Worm (Caenorhabditis elegans) whole organism, early embryonic: Measurements from ENCODE around the gene rab-21.

Source experiments
- B0310.2 ChIP-seq: sonication (generic microtip); optimal IDR thresholded peaks from 2 replicates; lab custom pipeline; 2016; ENCODE audit warnings: mild to moderate bottlenecking, missing genetic modification characterization, missing compliant biosample characterization
- F13C5.2 ChIP-seq: sonication (generic microtip); optimal IDR thresholded peaks from 2 replicates; lab custom pipeline; 2017; ENCODE audit warnings: mild to moderate bottlenecking, missing genetic modification characterization, inconsistent platforms, missing compliant biosample characterization
- aly-1 ChIP-seq: sonication (generic microtip); optimal IDR thresholded peaks from 2 replicates; lab custom pipeline; 2016; ENCODE audit warnings: missing genetic modification characterization, missing compliant biosample characterization
- ama-1 ChIP-seq: fragments of 150-350 bp; optimal IDR thresholded peaks from 2 replicates; lab custom pipeline; 2014
- ceh-13 ChIP-seq: fragments of 200-800 bp; sonication (Bioruptor generic); optimal IDR thresholded peaks from 2 replicates; lab custom pipeline; 2018; ENCODE audit warnings: mild to moderate bottlenecking, missing genetic modification characterization, missing compliant biosample characterization
- ceh-36 ChIP-seq: sonication (generic microtip); optimal IDR thresholded peaks from 2 replicates; lab custom pipeline; 2016; ENCODE audit warnings: missing genetic modification characterization, inconsistent platforms, missing compliant biosample characterization
- ets-7 ChIP-seq: sonication (generic microtip); optimal IDR thresholded peaks from 2 replicates; lab custom pipeline; 2016; ENCODE audit warnings: missing genotype, missing genetic modification characterization, missing compliant biosample characterization
- flt-1 ChIP-seq: fragments of 200-800 bp; sonication (Bioruptor generic); IDR thresholded peaks from 2 replicates; pipeline ENCODE4 v1.3.6; 2022; ENCODE audit warnings: missing genetic modification characterization, missing compliant biosample characterization
- hmbx-1 ChIP-seq: sonication (generic microtip); optimal IDR thresholded peaks from 2 replicates; lab custom pipeline; 2016; ENCODE audit warnings: mild to moderate bottlenecking, missing genetic modification characterization, missing compliant biosample characterization
- hmg-4 ChIP-seq: fragments of 200-800 bp; sonication (Bioruptor generic); optimal IDR thresholded peaks from 2 replicates; lab custom pipeline; 2018; ENCODE audit warnings: mild to moderate bottlenecking, missing genetic modification characterization, missing compliant biosample characterization
- hnd-1 ChIP-seq: sonication (generic microtip); optimal IDR thresholded peaks from 2 replicates; lab custom pipeline; 2016; ENCODE audit warnings: missing genetic modification characterization, missing compliant biosample characterization
- pes-1 ChIP-seq: fragments of 200-800 bp; sonication (Bioruptor generic); IDR thresholded peaks from 2 replicates; pipeline ENCODE4 v1.3.6; 2022; ENCODE audit warnings: missing genetic modification reagents, missing genetic modification characterization, missing compliant biosample characterization
- scrt-1 ChIP-seq: fragments of 200-800 bp; sonication (Bioruptor generic); IDR thresholded peaks from 2 replicates; pipeline ENCODE4 v1.3.6; 2022; ENCODE audit warnings: missing genetic modification characterization, missing compliant biosample characterization
- sea-1 ChIP-seq: fragments of 200-800 bp; sonication (Bioruptor generic); conservative IDR thresholded peaks from 2 replicates; pipeline ENCODE4 v1.3.6; 2022; ENCODE audit warnings: missing genetic modification characterization, missing compliant biosample characterization
- tbx-11 ChIP-seq: fragments of 200-800 bp; sonication (Bioruptor generic); IDR thresholded peaks from 2 replicates; pipeline ENCODE4 v1.3.6; 2022; ENCODE audit warnings: missing genetic modification characterization, missing compliant biosample characterization
- tbx-37 ChIP-seq: fragments of 200-800 bp; sonication (Bioruptor generic); conservative IDR thresholded peaks from 2 replicates; pipeline ENCODE4 v1.3.6; 2022; ENCODE audit warnings: missing genetic modification reagents, missing genetic modification characterization, missing compliant biosample characterization
- tra-4 ChIP-seq: sonication (generic microtip); optimal IDR thresholded peaks from 2 replicates; lab custom pipeline; 2017; ENCODE audit warnings: missing genetic modification characterization, missing compliant biosample characterization

Gene rab-21

DNA sequence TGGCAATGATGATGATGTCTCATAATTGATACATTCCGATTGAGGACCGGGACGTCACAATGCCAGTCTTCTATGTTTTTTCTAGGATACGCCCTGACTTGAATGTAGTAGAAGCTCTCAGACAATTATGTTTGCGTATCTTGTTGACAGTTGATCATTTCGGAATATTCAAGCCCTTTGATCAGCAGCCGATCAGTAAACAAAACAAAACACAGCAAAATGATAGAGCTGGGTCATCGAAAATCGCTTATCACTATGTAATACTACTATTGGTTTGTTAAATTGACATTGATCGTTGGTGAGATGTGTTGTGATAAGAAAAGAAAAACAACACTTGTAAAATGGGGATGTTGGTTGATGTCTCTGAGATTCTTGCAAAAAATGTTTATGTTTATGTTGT is 23.4 kb upstream of the rab-21 start:
- no peak for TF ChIP-seq ceh-36 (tag; lab: Kevin White, UChicago)
- no peak for TF ChIP-seq flt-1 (GFP tag; lab: Robert Waterston, UW)
- TF ChIP-seq ets-7 = no peak
- no peak for TF ChIP-seq sea-1 (GFP tag; lab: Robert Waterston, UW)
- no peak for TF ChIP-seq hnd-1 (tag; lab: Kevin White, UChicago)
- TF ChIP-seq B0310.2 = no peak
- TF ChIP-seq scrt-1 = no peak
- TF ChIP-seq tbx-11 (GFP tag; lab: Robert Waterston, UW) = no peak
- TF ChIP-seq hmbx-1 (tag; lab: Kevin White, UChicago) = no peak
- no peak for TF ChIP-seq ama-1 (lab: Kevin White, UChicago)

DNA sequence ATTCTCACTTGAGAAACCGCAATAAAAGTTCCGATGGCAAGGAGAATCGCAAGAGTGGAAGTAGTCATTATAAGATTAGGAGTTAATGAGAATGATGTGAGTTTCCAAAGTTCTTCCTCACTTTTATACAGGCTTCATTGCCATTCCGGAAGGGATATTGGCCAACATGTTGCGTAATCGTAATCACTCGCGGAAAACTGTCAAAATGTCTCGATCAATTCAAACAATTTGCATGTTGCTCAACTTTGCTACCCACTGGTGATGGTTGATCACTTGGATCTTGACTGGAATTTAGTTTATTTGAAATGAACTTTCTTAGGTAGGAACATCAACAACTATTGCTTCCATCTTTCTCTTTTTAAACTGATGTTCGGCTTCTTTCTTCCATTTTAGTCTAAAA is 22.6 kb upstream of the rab-21 start, which contains the start of gene idpb-4:
Gene idpb-4 (minus strand): TSS at position 101 of the 400 bp plus-strand sequence.
- no peak for TF ChIP-seq pes-1

DNA sequence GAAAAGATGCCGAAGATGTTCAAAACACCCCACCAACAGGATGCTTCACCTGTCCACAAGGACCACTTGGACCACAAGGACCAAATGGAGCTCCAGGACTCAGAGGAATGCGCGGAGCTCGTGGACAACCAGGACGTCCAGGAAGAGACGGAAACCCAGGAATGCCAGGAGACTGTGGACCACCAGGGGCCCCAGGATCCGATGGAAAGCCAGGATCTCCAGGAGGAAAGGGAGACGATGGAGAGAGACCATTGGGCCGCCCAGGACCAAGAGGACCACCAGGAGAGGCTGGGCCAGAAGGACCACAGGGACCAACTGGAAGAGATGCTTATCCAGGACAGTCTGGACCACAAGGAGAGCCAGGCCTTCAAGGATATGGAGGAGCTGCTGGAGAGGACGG is 18.8 kb upstream of the rab-21 start:
- TF ChIP-seq aly-1 (tag; lab: Kevin White, UChicago) = no peak
- TF ChIP-seq flt-1 (GFP tag; lab: Robert Waterston, UW) = no peak
- no peak for TF ChIP-seq F13C5.2 (tag; lab: Kevin White, UChicago)
- TF ChIP-seq tbx-37 = no peak
- TF ChIP-seq ceh-36 (tag; lab: Kevin White, UChicago) = no peak
- TF ChIP-seq pes-1 = no peak
- no peak for TF ChIP-seq hmg-4 (GFP tag; lab: Kevin White, UChicago)
- TF ChIP-seq B0310.2 = no peak
- TF ChIP-seq tra-4 = no peak
- no peak for TF ChIP-seq sea-1 (GFP tag; lab: Robert Waterston, UW)
- no peak for TF ChIP-seq scrt-1
- no peak for TF ChIP-seq ceh-13
- no peak for TF ChIP-seq hnd-1 (tag; lab: Kevin White, UChicago)
- no peak for TF ChIP-seq ets-7
- TF ChIP-seq ama-1 (lab: Kevin White, UChicago) = no peak
- no peak for TF ChIP-seq tbx-11 (GFP tag; lab: Robert Waterston, UW)
- no peak for TF ChIP-seq hmbx-1 (tag; lab: Kevin White, UChicago)

DNA sequence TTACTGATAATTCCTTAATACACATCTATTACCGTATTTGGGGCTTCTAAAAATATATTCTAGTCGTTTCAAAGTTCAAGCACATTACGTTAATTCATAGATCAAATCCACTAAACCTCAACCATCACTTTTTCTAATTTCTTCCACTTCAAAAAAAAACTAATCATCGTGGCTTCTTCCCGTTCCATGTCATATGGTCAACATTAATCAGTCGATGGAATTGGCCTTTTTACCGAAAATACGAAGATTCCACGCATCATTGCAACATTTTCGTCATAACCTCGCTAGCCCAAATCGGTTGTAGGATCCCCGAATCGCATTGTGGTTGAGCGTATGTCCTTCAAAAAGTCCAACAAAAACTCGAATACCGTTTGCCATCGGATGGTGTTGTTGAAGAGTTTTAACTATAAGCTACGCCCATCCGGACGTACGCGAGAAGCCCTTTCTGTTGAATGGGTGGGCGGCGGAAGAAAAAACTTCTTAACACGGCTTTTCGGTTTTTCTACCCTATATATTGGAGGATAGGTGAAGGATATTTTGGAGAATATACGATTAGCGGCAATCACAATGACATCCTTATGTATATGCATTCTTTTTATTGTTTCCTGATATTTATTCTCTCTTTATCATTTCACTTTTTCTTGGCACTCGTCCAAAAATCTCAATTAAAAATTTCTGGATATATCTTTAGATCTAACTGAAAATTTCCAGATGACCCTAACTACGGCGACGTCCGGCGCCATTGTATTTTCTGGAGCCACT is 17.7 kb upstream of the rab-21 start, which contains the start of gene rol-6:
Gene rol-6 (plus strand): TSS at position 712 of the 762 bp plus-strand sequence.
- no peak for TF ChIP-seq F13C5.2 (tag; lab: Kevin White, UChicago)
- TF ChIP-seq flt-1 (GFP tag; lab: Robert Waterston, UW) = no peak
- no peak for TF ChIP-seq ceh-36 (tag; lab: Kevin White, UChicago)
- TF ChIP-seq tbx-37 = no peak

DNA sequence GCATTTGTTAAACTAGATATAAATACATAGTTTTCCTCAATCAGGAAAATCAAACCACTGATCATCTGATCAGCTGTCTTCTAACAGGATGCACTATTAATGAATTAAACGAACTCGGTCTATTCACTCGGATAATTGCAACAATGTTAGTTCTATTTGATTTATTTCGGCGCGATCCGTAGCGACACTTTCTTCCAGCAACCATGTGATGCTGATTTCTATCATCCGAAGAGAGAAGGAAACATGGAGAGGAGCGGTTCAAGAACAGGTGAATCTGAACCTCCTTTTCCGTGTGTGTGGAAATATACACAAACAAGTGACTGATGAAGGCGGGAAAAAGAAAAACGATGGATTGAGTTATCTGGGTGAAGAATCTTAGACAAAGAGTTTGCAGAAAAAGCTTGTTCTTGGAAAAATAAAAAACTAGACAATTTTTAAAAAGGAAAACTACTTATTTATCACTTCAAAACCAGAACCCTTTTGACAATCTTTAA is 17.0 kb upstream of the rab-21 start:
- TF ChIP-seq tra-4 (no peak), pes-1 (no peak), scrt-1 (no peak), ets-7 (no peak), hmg-4 (GFP tag; lab: Kevin White, UChicago) (no peak), tbx-37 (no peak), ceh-36 (tag; lab: Kevin White, UChicago) (no peak)

DNA sequence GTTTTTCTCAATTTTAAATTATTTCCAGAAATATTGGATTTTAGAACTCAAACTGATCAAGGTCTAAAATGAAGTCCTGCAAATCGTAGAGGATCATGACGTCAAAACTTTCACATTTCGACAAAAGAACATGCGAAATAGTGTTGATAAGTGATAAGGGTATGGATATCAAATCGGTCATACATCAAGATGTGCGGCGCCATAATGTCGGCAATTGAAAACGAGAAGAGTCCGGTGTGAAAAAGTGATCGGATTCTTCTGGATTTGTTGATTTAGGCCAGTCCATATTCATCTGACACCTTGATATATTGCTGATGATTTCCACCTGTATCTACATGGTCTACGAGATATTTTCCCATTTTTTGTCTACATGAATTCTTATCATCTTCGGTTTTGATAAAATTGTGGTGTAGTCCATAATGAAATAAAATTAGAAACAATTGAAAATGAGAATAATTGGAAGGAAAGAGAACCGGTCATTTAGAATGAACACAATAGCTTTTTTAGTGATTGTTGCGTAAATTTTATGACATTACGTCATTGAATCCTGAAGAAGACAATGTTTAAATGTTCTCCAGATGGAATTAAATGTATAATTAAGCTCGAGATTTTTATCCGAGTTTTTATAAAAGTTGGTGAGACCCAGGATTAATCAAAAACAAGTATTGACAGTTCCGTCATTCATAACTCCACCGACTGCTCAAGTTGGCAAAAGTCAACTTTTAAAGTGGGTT is 16.3 kb upstream of the rab-21 start:
- TF ChIP-seq hnd-1 (tag; lab: Kevin White, UChicago) = no peak
- TF ChIP-seq B0310.2 = no peak
- TF ChIP-seq scrt-1 = no peak

DNA sequence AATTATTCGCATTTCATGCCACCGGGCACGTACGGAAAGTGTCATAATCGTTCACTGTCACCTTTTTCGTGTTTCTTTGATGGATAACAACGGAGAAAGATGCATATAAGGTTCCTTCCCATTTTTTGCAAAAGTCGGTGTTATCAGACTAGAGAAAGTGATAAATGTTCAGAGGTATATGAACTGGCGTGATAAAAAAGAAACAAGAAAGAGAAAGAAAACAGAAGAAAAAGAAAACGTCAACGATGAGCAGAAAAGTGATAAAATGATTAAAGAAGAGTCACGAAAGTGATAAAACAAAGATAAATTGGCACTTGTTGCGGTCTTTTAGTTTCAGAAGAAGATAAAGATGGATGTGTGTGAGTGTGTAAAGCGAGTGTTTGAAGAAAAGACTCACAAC is 15.5 kb upstream of the rab-21 start:
- TF ChIP-seq ets-7 (no peak), flt-1 (GFP tag; lab: Robert Waterston, UW) (no peak), hmbx-1 (tag; lab: Kevin White, UChicago) (no peak), hnd-1 (tag; lab: Kevin White, UChicago) (no peak), tbx-37 (no peak), hmg-4 (GFP tag; lab: Kevin White, UChicago) (no peak), ceh-36 (tag; lab: Kevin White, UChicago) (no peak), tbx-11 (GFP tag; lab: Robert Waterston, UW) (no peak), F13C5.2 (tag; lab: Kevin White, UChicago) (no peak), tra-4 (no peak)

DNA sequence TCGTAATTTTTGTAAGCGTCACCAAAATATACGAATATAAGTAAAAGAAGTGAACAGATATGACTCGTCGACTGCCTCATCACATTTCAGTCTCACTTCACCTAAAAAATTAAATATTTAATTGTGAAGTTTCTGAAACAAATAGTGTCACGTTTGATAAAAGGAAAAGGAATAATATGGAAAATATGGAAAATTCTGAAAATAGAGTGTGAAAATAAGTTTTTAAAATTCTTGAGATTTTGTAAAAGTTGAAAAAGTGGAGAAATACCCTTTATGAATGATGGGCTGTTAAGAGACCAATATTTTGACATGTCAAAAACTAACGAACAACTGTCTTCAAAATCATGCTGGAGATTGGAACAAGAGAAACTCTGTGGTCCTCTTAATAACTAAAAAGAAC is 11.9 kb upstream of the rab-21 start, which contains the start of gene T01B7.9:
Gene T01B7.9 (minus strand): TSS at position 101 of the 400 bp plus-strand sequence.
- TF ChIP-seq B0310.2 = no peak
- no peak for TF ChIP-seq ets-7
- no peak for TF ChIP-seq hmbx-1 (tag; lab: Kevin White, UChicago)
- TF ChIP-seq F13C5.2 (tag; lab: Kevin White, UChicago) = no peak
- no peak for TF ChIP-seq hmg-4 (GFP tag; lab: Kevin White, UChicago)
- no peak for TF ChIP-seq ceh-13
- TF ChIP-seq tra-4 = no peak
- TF ChIP-seq pes-1 = no peak
- TF ChIP-seq ceh-36 (tag; lab: Kevin White, UChicago) = no peak
- TF ChIP-seq aly-1 (tag; lab: Kevin White, UChicago) = no peak
- TF ChIP-seq flt-1 (GFP tag; lab: Robert Waterston, UW) = no peak
- no peak for TF ChIP-seq scrt-1
- no peak for TF ChIP-seq tbx-11 (GFP tag; lab: Robert Waterston, UW)
- no peak for TF ChIP-seq ama-1 (lab: Kevin White, UChicago)
- TF ChIP-seq sea-1 (GFP tag; lab: Robert Waterston, UW) = no peak
- no peak for TF ChIP-seq tbx-37
- no peak for TF ChIP-seq hnd-1 (tag; lab: Kevin White, UChicago)
